Worm (Caenorhabditis elegans): Measurements from ENCODE around the gene dsl-2.

- no peak for TF ChIP-seq nhr-77 (tag; optimal IDR thresholded peaks at IDR 0.05)
- no peak for TF ChIP-seq unc-62 (GFP tag; optimal IDR thresholded peaks at IDR 0.05)
- TF ChIP-seq ztf-1 (GFP tag; conservative IDR thresholded peaks at IDR 0.05): no peak
- TF ChIP-seq snpc-4 (tag; optimal IDR thresholded peaks at IDR 0.05): no peak
- no peak for TF ChIP-seq ama-1 (optimal IDR thresholded peaks at IDR 0.05)
- TF ChIP-seq lin-13 (GFP tag; optimal IDR thresholded peaks at IDR 0.05): no peak
- TF ChIP-seq mdl-1 (tag; optimal IDR thresholded peaks at IDR 0.05): no peak
- TF ChIP-seq alr-1 (tag; optimal IDR thresholded peaks at IDR 0.05): no peak
- no peak for TF ChIP-seq nhr-12 (tag; optimal IDR thresholded peaks at IDR 0.05)
Observed at ce11 chrIV:1235785-1236184, 31.0 kb upstream of the dsl-2 start.

Data from whole organism, L2 larva.